Fruit fly (Drosophila melanogaster) whole organism, embryonic: ENCODE measurements around the gene TTLL6B.
A peak's percentile ranks its signal among the peaks of the same experiment; 100 is the strongest.

ENCODE experiments used
- CG11398 ChIP-seq: fragments of 200-800 bp; sonication (Bioruptor generic); optimal IDR thresholded peaks from 2 replicates; lab custom pipeline; 2016; ENCODE audit warnings: missing biosample characterization, missing genetic modification characterization
- CG17361 ChIP-seq: fragments of 200-800 bp; sonication (Bioruptor generic); IDR thresholded peaks from 3 replicates; pipeline ENCODE4 v1.3.6; 2022; ENCODE audit warnings: missing biosample characterization, missing genetic modification characterization
- Deaf1 ChIP-seq: fragments of 200-800 bp; optimal IDR thresholded peaks from 3 replicates; lab custom pipeline; 2019; ENCODE audit warnings: missing biosample characterization, mild to moderate bottlenecking, missing genetic modification characterization, moderate library complexity
- insv ChIP-seq, 2 experiments: fragments of 200-800 bp; sonication (Bioruptor generic); optimal IDR thresholded peaks; 3 replicates each; lab custom pipeline; 2016 to 2018; ENCODE audit warnings: missing biosample characterization in 2 of 2, missing genetic modification characterization in 2 of 2
- lilli ChIP-seq: fragments of 200-800 bp; sonication (Bioruptor generic); optimal IDR thresholded peaks from 3 replicates; lab custom pipeline; 2016; ENCODE audit warnings: missing biosample characterization, missing genetic modification characterization
- org-1 ChIP-seq: fragments of 200-800 bp; sonication (Bioruptor generic); optimal IDR thresholded peaks from 2 replicates; lab custom pipeline; 2017; ENCODE audit warnings: missing biosample characterization, missing genetic modification characterization
- ranshi ChIP-seq: fragments of 200-800 bp; sonication (Bioruptor generic); IDR thresholded peaks from 2 replicates; pipeline ENCODE4 v1.3.6; 2022; ENCODE audit warnings: missing biosample characterization, missing genetic modification characterization
- twi ChIP-seq: fragments of 200-800 bp; optimal IDR thresholded peaks from 2 replicates; lab custom pipeline; 2019; ENCODE audit warnings: missing biosample characterization, mild to moderate bottlenecking, missing genetic modification characterization, moderate library complexity

DNA sequence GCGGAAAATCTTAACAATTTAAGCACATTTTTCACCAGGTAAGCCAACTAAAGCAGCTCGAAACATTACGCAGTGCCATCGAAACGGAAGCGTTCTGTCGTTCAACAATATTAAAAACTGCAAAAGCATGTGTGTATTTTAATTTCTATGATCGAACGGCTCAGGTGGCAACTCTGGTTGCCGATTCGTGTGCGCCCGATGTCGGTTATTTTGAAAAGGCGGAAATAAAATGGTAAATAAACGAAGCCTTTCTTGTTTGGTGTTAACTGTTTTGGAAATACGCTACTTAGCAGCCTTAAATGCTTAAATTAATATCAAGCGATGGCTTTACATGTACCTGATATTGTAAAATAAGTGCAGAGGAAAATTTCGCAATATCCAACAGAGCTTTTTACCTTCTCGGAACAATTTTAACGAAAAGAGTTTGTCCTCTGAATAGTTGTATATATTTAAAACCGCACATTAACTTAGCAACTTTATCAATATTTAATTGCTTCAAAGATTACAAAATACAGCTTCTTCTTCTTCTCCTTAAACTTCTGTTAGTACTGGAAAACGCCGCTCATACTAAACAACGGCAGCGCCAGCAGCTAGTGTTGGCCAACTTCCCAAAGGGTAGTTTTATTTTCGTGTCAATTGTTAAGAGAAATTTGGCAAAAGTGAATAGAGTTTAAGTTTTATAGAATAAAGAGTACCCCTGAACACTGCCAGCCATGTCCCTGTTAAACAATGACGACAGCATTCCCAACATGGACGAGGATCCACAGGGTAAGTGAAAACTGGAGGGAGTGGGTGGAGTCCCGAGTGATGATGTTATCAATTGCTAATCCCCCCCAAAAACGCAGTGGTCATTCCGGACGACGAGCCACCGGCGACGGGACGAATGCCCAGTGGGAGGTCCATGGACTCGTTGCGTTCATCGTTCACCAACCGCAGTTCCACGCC lies 22.6 kb upstream of the TTLL6B start, which contains the start of gene CG5934:
- no peak for TF ChIP-seq twi (tag; lab: Kevin White, UChicago)
- TF ChIP-seq org-1 (GFP tag; lab: Kevin White, UChicago) = no peak
- TF ChIP-seq ranshi (GFP tag; lab: Robert Waterston, UW) = no peak
- peak; percentile 44 for TF ChIP-seq lilli (GFP tag; lab: Kevin White, UChicago)
- TF ChIP-seq Deaf1 = peak; percentile 72
- no peak for TF ChIP-seq CG17361 (GFP tag; lab: Robert Waterston, UW)
- TF ChIP-seq CG11398 = no peak
- TF ChIP-seq insv (GFP tag; optimal IDR thresholded peaks at IDR 0.05; lab: Kevin White, UChicago) = no peak
